Fruit fly (Drosophila melanogaster) whole organism, prepupa: Measurements from ENCODE around the gene CG11367.

ENCODE experiments used
- Blimp-1 ChIP-seq: fragments of 200-800 bp; sonication (Bioruptor generic); optimal IDR thresholded peaks from 3 replicates; lab custom pipeline; 2017; ENCODE audit warnings: missing biosample characterization, missing genetic modification characterization, mild to moderate bottlenecking, moderate library complexity, missing genetic modification reagents
- CG10631 ChIP-seq: fragments of 200-800 bp; sonication (Bioruptor generic); optimal IDR thresholded peaks from 2 replicates; lab custom pipeline; 2016; ENCODE audit warnings: missing biosample characterization, missing genetic modification characterization
- CG11902 ChIP-seq: fragments of 200-800 bp; sonication (Bioruptor generic); optimal IDR thresholded peaks from 3 replicates; lab custom pipeline; 2016; ENCODE audit warnings: missing biosample characterization, missing genetic modification characterization
- CG15336 ChIP-seq: fragments of 200-800 bp; sonication (Bioruptor generic); IDR thresholded peaks from 2 replicates; pipeline ENCODE4 v1.3.6; 2022; ENCODE audit warnings: missing biosample characterization, missing genetic modification characterization
- CG1621 ChIP-seq: fragments of 200-800 bp; sonication (Bioruptor generic); optimal IDR thresholded peaks from 3 replicates; lab custom pipeline; 2018; ENCODE audit warnings: missing biosample characterization, mild to moderate bottlenecking, missing genetic modification characterization
- CG16779 ChIP-seq: fragments of 200-800 bp; sonication (Bioruptor generic); optimal IDR thresholded peaks from 3 replicates; lab custom pipeline; 2017; ENCODE audit warnings: missing biosample characterization, mild to moderate bottlenecking, missing genetic modification characterization
- CG3032 ChIP-seq: fragments of 200-800 bp; optimal IDR thresholded peaks from 2 replicates; lab custom pipeline; 2019; ENCODE audit warnings: missing biosample characterization, mild to moderate bottlenecking, missing genetic modification characterization, moderate library complexity
- CG32006 ChIP-seq: fragments of 200-800 bp; sonication (Bioruptor generic); optimal IDR thresholded peaks from 3 replicates; lab custom pipeline; 2017; ENCODE audit warnings: missing biosample characterization, mild to moderate bottlenecking, missing genetic modification characterization
- CG34406 ChIP-seq: fragments of 200-800 bp; sonication (Bioruptor generic); optimal IDR thresholded peaks from 3 replicates; lab custom pipeline; 2016; ENCODE audit warnings: missing biosample characterization, missing genetic modification characterization
- CG3919 ChIP-seq: fragments of 200-800 bp; sonication (Bioruptor generic); optimal IDR thresholded peaks from 3 replicates; lab custom pipeline; 2016; ENCODE audit warnings: missing biosample characterization, missing genetic modification characterization
- CG4318 ChIP-seq: fragments of 200-800 bp; sonication (Bioruptor generic); optimal IDR thresholded peaks from 3 replicates; lab custom pipeline; 2017; ENCODE audit warnings: missing biosample characterization, mild to moderate bottlenecking, missing genetic modification characterization
- CG6163 ChIP-seq: fragments of 200-800 bp; sonication (Bioruptor generic); IDR thresholded peaks from 3 replicates; pipeline ENCODE4 v1.3.6; 2022; ENCODE audit warnings: missing biosample characterization, missing genetic modification characterization
- CG6276 ChIP-seq: fragments of 200-800 bp; sonication (Bioruptor generic); optimal IDR thresholded peaks from 2 replicates; lab custom pipeline; 2017; ENCODE audit warnings: missing biosample characterization, mild to moderate bottlenecking, missing genetic modification characterization
- CG6792 ChIP-seq: fragments of 200-800 bp; sonication (Bioruptor generic); optimal IDR thresholded peaks from 3 replicates; lab custom pipeline; 2016; ENCODE audit warnings: missing biosample characterization, missing genetic modification characterization
- CG6808 ChIP-seq: fragments of 200-800 bp; sonication (Bioruptor generic); optimal IDR thresholded peaks from 3 replicates; lab custom pipeline; 2017; ENCODE audit warnings: missing biosample characterization, missing genetic modification characterization, mild to moderate bottlenecking, moderate library complexity, missing genetic modification reagents
- CG6854 ChIP-seq: fragments of 200-800 bp; sonication (Bioruptor generic); optimal IDR thresholded peaks from 2 replicates; lab custom pipeline; 2017; ENCODE audit warnings: missing biosample characterization, mild to moderate bottlenecking, missing genetic modification characterization
- CG7368 ChIP-seq: fragments of 200-800 bp; sonication (Bioruptor generic); optimal IDR thresholded peaks from 3 replicates; lab custom pipeline; 2016; ENCODE audit warnings: missing biosample characterization, missing genetic modification characterization
- CG8319 ChIP-seq: fragments of 200-800 bp; sonication (Bioruptor generic); optimal IDR thresholded peaks from 3 replicates; lab custom pipeline; 2016; ENCODE audit warnings: missing biosample characterization, missing genetic modification characterization
- CG9139 ChIP-seq: fragments of 200-800 bp; sonication (Bioruptor generic); optimal IDR thresholded peaks from 3 replicates; lab custom pipeline; 2017; ENCODE audit warnings: missing biosample characterization, mild to moderate bottlenecking, missing genetic modification characterization
- Eip75B ChIP-seq: fragments of 200-800 bp; sonication (Bioruptor generic); optimal IDR thresholded peaks from 3 replicates; lab custom pipeline; 2016; ENCODE audit warnings: missing biosample characterization, missing genetic modification characterization
- Eip78C ChIP-seq: fragments of 200-800 bp; sonication (Bioruptor generic); peaks from one replicate; lab custom pipeline; 2016; ENCODE audit warnings: missing biosample characterization, missing genetic modification characterization
- Ets21C ChIP-seq: fragments of 200-800 bp; sonication (Bioruptor generic); optimal IDR thresholded peaks from 3 replicates; lab custom pipeline; 2016; ENCODE audit warnings: missing biosample characterization, missing genetic modification characterization
- Ets96B ChIP-seq: fragments of 200-800 bp; optimal IDR thresholded peaks from 2 replicates; lab custom pipeline; 2019; ENCODE audit warnings: missing biosample characterization, mild to moderate bottlenecking, missing genetic modification characterization, moderate library complexity
- Hr38 ChIP-seq: sonication (Bioruptor generic); optimal IDR thresholded peaks from 2 replicates; lab custom pipeline; 2016; ENCODE audit warnings: missing biosample characterization, missing genetic modification characterization
- Hr4 ChIP-seq: fragments of 200-800 bp; sonication (Bioruptor generic); optimal IDR thresholded peaks from 3 replicates; lab custom pipeline; 2016; ENCODE audit warnings: missing biosample characterization, missing genetic modification characterization
- Lpt ChIP-seq: fragments of 200-800 bp; sonication (Bioruptor generic); optimal IDR thresholded peaks from 3 replicates; lab custom pipeline; 2016; ENCODE audit warnings: missing biosample characterization, missing genetic modification characterization
- Met ChIP-seq: fragments of 200-800 bp; sonication (Bioruptor generic); optimal IDR thresholded peaks from 3 replicates; lab custom pipeline; 2016; ENCODE audit warnings: missing biosample characterization, missing genetic modification characterization
- OdsH ChIP-seq: fragments of 200-800 bp; sonication (Bioruptor generic); optimal IDR thresholded peaks from 3 replicates; lab custom pipeline; 2016; ENCODE audit warnings: missing biosample characterization, missing genetic modification characterization
- Sox102F ChIP-seq: fragments of 200-800 bp; sonication (Bioruptor generic); optimal IDR thresholded peaks from 2 replicates; lab custom pipeline; 2016; ENCODE audit warnings: missing biosample characterization, mild to moderate bottlenecking, missing genetic modification characterization
- Sox14 ChIP-seq: fragments of 200-800 bp; sonication (Bioruptor generic); optimal IDR thresholded peaks from 3 replicates; lab custom pipeline; 2016; ENCODE audit warnings: missing biosample characterization, missing genetic modification characterization
- achi ChIP-seq: fragments of 200-800 bp; sonication (Bioruptor generic); optimal IDR thresholded peaks from 3 replicates; lab custom pipeline; 2016; ENCODE audit warnings: missing biosample characterization, missing genetic modification characterization
- acj6 ChIP-seq: fragments of 200-800 bp; sonication (Bioruptor generic); optimal IDR thresholded peaks from 3 replicates; lab custom pipeline; 2016; ENCODE audit warnings: missing biosample characterization, missing genetic modification characterization
- dac ChIP-seq: fragments of 200-800 bp; sonication (Bioruptor generic); optimal IDR thresholded peaks from 2 replicates; lab custom pipeline; 2017; ENCODE audit warnings: missing biosample characterization, mild to moderate bottlenecking, missing genetic modification characterization
- dsx ChIP-seq: fragments of 200-800 bp; optimal IDR thresholded peaks from 3 replicates; lab custom pipeline; 2019; ENCODE audit warnings: missing biosample characterization, mild to moderate bottlenecking, missing genetic modification characterization, moderate library complexity; ENCODE audit not compliant: poor library complexity, severe bottlenecking
- eg ChIP-seq: fragments of 200-800 bp; sonication (Bioruptor generic); IDR thresholded peaks from 3 replicates; pipeline ENCODE4 v1.3.6; 2022; ENCODE audit warnings: missing biosample characterization, missing genetic modification characterization
- esn ChIP-seq: fragments of 200-800 bp; sonication (Bioruptor generic); optimal IDR thresholded peaks from 2 replicates; lab custom pipeline; 2016; ENCODE audit warnings: missing biosample characterization, mild to moderate bottlenecking, missing genetic modification characterization, moderate library complexity
- fd59A ChIP-seq: fragments of 200-800 bp; sonication (Bioruptor generic); optimal IDR thresholded peaks from 2 replicates; lab custom pipeline; 2017; ENCODE audit warnings: missing biosample characterization, mild to moderate bottlenecking, missing genetic modification characterization, missing genetic modification reagents
- fd85E ChIP-seq: fragments of 200-800 bp; sonication (Bioruptor generic); optimal IDR thresholded peaks from 3 replicates; lab custom pipeline; 2016; ENCODE audit warnings: missing biosample characterization, missing genetic modification characterization
- lz ChIP-seq: fragments of 200-800 bp; sonication (Bioruptor generic); optimal IDR thresholded peaks from 3 replicates; lab custom pipeline; 2016; ENCODE audit warnings: missing biosample characterization, missing genetic modification characterization
- salr ChIP-seq, 2 experiments: fragments of 200-800 bp; sonication (Bioruptor generic); optimal IDR thresholded peaks; 3 replicates each; lab custom pipeline; 2016 to 2018; ENCODE audit warnings: missing biosample characterization in 2 of 2, missing genetic modification characterization in 2 of 2, mild to moderate bottlenecking in 1 of 2
- ss ChIP-seq, 2 experiments: fragments of 200-800 bp; sonication (Bioruptor generic); optimal IDR thresholded peaks; 2 replicates in 1 of 2; 3 replicates in 1 of 2; lab custom pipeline; 2017 to 2018; ENCODE audit warnings: mild to moderate bottlenecking in 2 of 2, missing biosample characterization in 2 of 2, missing genetic modification characterization in 2 of 2, moderate library complexity in 1 of 2
- svp ChIP-seq: fragments of 200-800 bp; sonication (Bioruptor generic); peaks from one replicate; lab custom pipeline; 2016; ENCODE audit warnings: missing biosample characterization, missing genetic modification characterization
- vri ChIP-seq: fragments of 200-800 bp; sonication (Bioruptor generic); optimal IDR thresholded peaks from 3 replicates; lab custom pipeline; 2016; ENCODE audit warnings: missing biosample characterization, mild to moderate bottlenecking, missing genetic modification characterization

Gene CG11367

dm6 chr3L:22749147-22749550, 21.2 kb downstream of the CG11367 start, which contains the start of gene SPoCk:
Gene SPoCk (plus strand): TSS chr3L:22749444.
- TF ChIP-seq CG15336 (GFP tag; lab: Robert Waterston, UW) (no peak), esn (GFP tag; lab: Kevin White, UChicago) (no peak), Hr38 (GFP tag; lab: Kevin White, UChicago) (no peak), CG34406 (GFP tag; lab: Kevin White, UChicago) (no peak), Eip75B (GFP tag; lab: Kevin White, UChicago) (no peak), svp (GFP tag; lab: Kevin White, UChicago) (peak; percentile 57), Ets21C (GFP tag; lab: Kevin White, UChicago) (no peak), ss (GFP tag; optimal IDR thresholded peaks at IDR 0.05; lab: Kevin White, UChicago) (peak; percentile 21 to 34), CG16779 (tag; lab: Kevin White, UChicago) (no peak), Met (GFP tag; lab: Kevin White, UChicago) (no peak), Eip78C (peak; percentile 69), CG3919 (peak; percentile 29), dsx (peak; percentile 39), CG11902 (no peak), Blimp-1 (no peak), achi (GFP tag; lab: Kevin White, UChicago) (no peak), CG6792 (GFP tag; lab: Kevin White, UChicago) (no peak), lz (GFP tag; lab: Kevin White, UChicago) (no peak), CG10631 (GFP tag; lab: Kevin White, UChicago) (no peak), vri (no peak), acj6 (GFP tag; lab: Kevin White, UChicago) (no peak), CG3032 (peak; percentile 9), CG4318 (GFP tag; lab: Kevin White, UChicago) (no peak), OdsH (GFP tag; lab: Kevin White, UChicago) (no peak), CG6854 (GFP tag; lab: Kevin White, UChicago) (no peak), CG6808 (no peak), fd85E (GFP tag; lab: Kevin White, UChicago) (no peak), CG6276 (GFP tag; lab: Kevin White, UChicago) (no peak), CG1621 (peak; percentile 63), eg (GFP tag; lab: Robert Waterston, UW) (no peak)

- TF ChIP-seq Sox14 (GFP tag; lab: Kevin White, UChicago) = no peak
- no peak for TF ChIP-seq CG32006 (GFP tag; lab: Kevin White, UChicago)
- TF ChIP-seq OdsH (GFP tag; lab: Kevin White, UChicago) = no peak
- TF ChIP-seq salr (GFP tag; optimal IDR thresholded peaks at IDR 0.05; lab: Kevin White, UChicago) = no peak
- TF ChIP-seq Ets96B = no peak
- no peak for TF ChIP-seq CG6854 (GFP tag; lab: Kevin White, UChicago)
- TF ChIP-seq CG7368 (GFP tag; lab: Kevin White, UChicago) = no peak
- TF ChIP-seq CG6276 (GFP tag; lab: Kevin White, UChicago) = no peak
- TF ChIP-seq svp (GFP tag; lab: Kevin White, UChicago) = no peak
- TF ChIP-seq Lpt (GFP tag; lab: Kevin White, UChicago) = no peak
- TF ChIP-seq, all 60 proteins: peak for 0
Measured at dm6 chr3L:22749987-22750386, 22.1 kb downstream of the CG11367 start.

dm6 chr3L:22773383-22773873, 45.5 kb downstream of the CG11367 start:
- TF ChIP-seq CG3919 = no peak
- TF ChIP-seq dac (GFP tag; lab: Kevin White, UChicago) = no peak
- no peak for TF ChIP-seq CG8319 (GFP tag; lab: Kevin White, UChicago)
- TF ChIP-seq CG10631 (GFP tag; lab: Kevin White, UChicago) = no peak
- no peak for TF ChIP-seq Ets21C (GFP tag; lab: Kevin White, UChicago)
- no peak for TF ChIP-seq Sox102F
- TF ChIP-seq fd59A = no peak
- peak; percentile 10 for TF ChIP-seq Lpt (GFP tag; lab: Kevin White, UChicago)
- peak; percentile 71 for TF ChIP-seq svp (GFP tag; lab: Kevin White, UChicago)
- TF ChIP-seq CG6854 (GFP tag; lab: Kevin White, UChicago) = peak; percentile 22
- peak; percentile 12 for TF ChIP-seq CG9139 (GFP tag; lab: Kevin White, UChicago)
- TF ChIP-seq CG6163 = peak; percentile 51; the same call in 1 of the 3 replicates
- TF ChIP-seq Sox14 (GFP tag; lab: Kevin White, UChicago) = peak; percentile 29
- peak in 1 of 2 experiments; percentile 51 for TF ChIP-seq ss (GFP tag; optimal IDR thresholded peaks at IDR 0.05; lab: Kevin White, UChicago)
- TF ChIP-seq CG15336 (GFP tag; lab: Robert Waterston, UW) = 0 out of 2 replicates have a peak, but pooled peaks have one; percentile 24
- TF ChIP-seq eg (GFP tag; lab: Robert Waterston, UW) = 0 out of 3 replicates have a peak, but pooled peaks have one; percentile 41
- no peak for TF ChIP-seq CG7368 (GFP tag; lab: Kevin White, UChicago)
- peak; percentile 14 for TF ChIP-seq esn (GFP tag; lab: Kevin White, UChicago)
- TF ChIP-seq Hr38 (GFP tag; lab: Kevin White, UChicago) = no peak
- peak; percentile 1 for TF ChIP-seq CG6808
- no peak for TF ChIP-seq Hr4 (GFP tag; lab: Kevin White, UChicago)
